Worm (Caenorhabditis elegans) whole organism, mixed stage, embryonic: ENCODE results near the gene C49A9.2.

Experiments
- ceh-83 ChIP-seq: fragments of 200-800 bp; sonication (Bioruptor generic); optimal IDR thresholded peaks from 2 replicates; lab custom pipeline; 2018; ENCODE audit warnings: mild to moderate bottlenecking, missing genetic modification characterization, missing compliant biosample characterization
- elt-3 ChIP-seq: fragments of 150-350 bp; optimal IDR thresholded peaks from 2 replicates; lab custom pipeline; 2014; ENCODE audit warnings: missing biosample characterization, missing genetic modification characterization
- lsy-2 ChIP-seq: fragments of 150-350 bp; optimal IDR thresholded peaks from 2 replicates; lab custom pipeline; 2014; ENCODE audit warnings: missing biosample characterization, missing genetic modification characterization
- mep-1 ChIP-seq: fragments of 150-350 bp; optimal IDR thresholded peaks from 2 replicates; lab custom pipeline; 2017; ENCODE audit warnings: missing biosample characterization, missing genetic modification reagents, missing genetic modification characterization, inconsistent platforms
- nhr-12 ChIP-seq: fragments of 150-350 bp; optimal IDR thresholded peaks from 2 replicates; lab custom pipeline; 2014; ENCODE audit warnings: missing biosample characterization, missing genetic modification characterization
- nhr-237 ChIP-seq: fragments of 150-350 bp; optimal IDR thresholded peaks from 2 replicates; lab custom pipeline; 2014; ENCODE audit warnings: missing biosample characterization, missing genetic modification characterization
- nhr-28 ChIP-seq: fragments of 150-350 bp; optimal IDR thresholded peaks from 2 replicates; lab custom pipeline; 2014; ENCODE audit warnings: missing biosample characterization, missing genetic modification characterization
- nhr-76 ChIP-seq: sonication (generic microtip); optimal IDR thresholded peaks from 2 replicates; lab custom pipeline; 2017; ENCODE audit warnings: missing biosample characterization, missing genetic modification characterization
- pha-4 ChIP-seq: fragments of 150-350 bp; optimal IDR thresholded peaks from 2 replicates; lab custom pipeline; 2018; ENCODE audit warnings: missing biosample characterization, missing genetic modification reagents, missing genetic modification characterization
- snpc-4 ChIP-seq: fragments of 150-350 bp; optimal IDR thresholded peaks from 2 replicates; lab custom pipeline; 2014; ENCODE audit warnings: missing biosample characterization, missing genetic modification characterization
- ztf-11 ChIP-seq: fragments of 150-350 bp; optimal IDR thresholded peaks from 2 replicates; lab custom pipeline; 2014; ENCODE audit warnings: missing biosample characterization, missing genetic modification characterization

DNA sequence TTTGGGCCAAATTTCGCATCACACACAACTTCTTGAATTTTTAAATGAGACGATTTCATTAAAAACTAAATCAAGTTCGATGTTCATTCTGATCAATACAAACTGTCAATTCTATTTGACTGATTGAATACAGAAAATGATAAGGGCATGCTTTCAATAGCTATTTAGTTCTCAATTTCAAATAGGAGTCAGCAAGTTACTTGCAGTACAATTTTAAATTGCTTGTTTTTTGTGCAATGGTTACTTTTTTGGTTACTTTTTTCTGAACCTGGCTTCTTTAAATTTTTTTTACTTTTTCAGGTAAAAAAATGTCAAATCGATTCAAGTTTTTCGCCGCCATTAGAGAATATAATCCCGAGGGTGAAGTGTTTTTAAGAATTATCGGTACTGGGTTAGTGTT is at the start of gene C49A9.2:
- TF ChIP-seq ceh-83 (GFP tag; lab: Kevin White, UChicago) (no peak), pha-4 (tag; lab: Kevin White, UChicago) (no peak), elt-3 (tag; lab: Kevin White, UChicago) (no peak), nhr-28 (no peak), lsy-2 (tag; lab: Kevin White, UChicago) (no peak), mep-1 (tag; lab: Kevin White, UChicago) (no peak), nhr-237 (tag; lab: Kevin White, UChicago) (no peak), nhr-12 (tag; lab: Kevin White, UChicago) (no peak), snpc-4 (no peak), ztf-11 (no peak), nhr-76 (tag; lab: Kevin White, UChicago) (no peak)
